Fruit fly (Drosophila melanogaster) whole organism, embryonic: Measurements from ENCODE around the gene Bhmt.

Source experiments
- Adf1 ChIP-seq: fragments of 200-800 bp; sonication (Bioruptor generic); IDR thresholded peaks from 2 replicates; pipeline ENCODE4 v1.3.6; 2022; ENCODE audit warnings: missing biosample characterization, missing genetic modification characterization
- Bgb ChIP-seq: fragments of 200-800 bp; sonication (Bioruptor generic); IDR thresholded peaks from 2 replicates; pipeline ENCODE4 v1.3.6; 2022; ENCODE audit warnings: missing biosample characterization, missing genetic modification characterization; ENCODE audit not compliant: partially characterized antibody
- CG10209 ChIP-seq: fragments of 200-800 bp; sonication (Bioruptor generic); optimal IDR thresholded peaks from 3 replicates; lab custom pipeline; 2017; ENCODE audit warnings: missing biosample characterization, mild to moderate bottlenecking, missing genetic modification characterization, missing genetic modification reagents
- CG10267 ChIP-seq: fragments of 200-800 bp; sonication (Bioruptor generic); optimal IDR thresholded peaks from 2 replicates; lab custom pipeline; 2018; ENCODE audit warnings: missing biosample characterization, mild to moderate bottlenecking, missing genetic modification characterization, moderate library complexity
- CG10274 ChIP-seq: fragments of 200-800 bp; sonication (Bioruptor generic); optimal IDR thresholded peaks from 3 replicates; lab custom pipeline; 2017; ENCODE audit warnings: missing biosample characterization, mild to moderate bottlenecking, missing genetic modification characterization
- CG10565 ChIP-seq: fragments of 200-800 bp; sonication (Bioruptor generic); optimal IDR thresholded peaks from 3 replicates; lab custom pipeline; 2016; ENCODE audit warnings: missing biosample characterization, mild to moderate bottlenecking, missing genetic modification characterization
- CG13894 ChIP-seq: fragments of 200-800 bp; sonication (Bioruptor generic); optimal IDR thresholded peaks from 3 replicates; lab custom pipeline; 2018; ENCODE audit warnings: missing biosample characterization, mild to moderate bottlenecking, missing genetic modification characterization, moderate library complexity
- CG14441 ChIP-seq: fragments of 200-800 bp; sonication (Bioruptor generic); IDR thresholded peaks from 2 replicates; pipeline ENCODE4 v1.3.6; 2022; ENCODE audit warnings: missing biosample characterization, missing genetic modification characterization
- CG14667 ChIP-seq: fragments of 200-800 bp; sonication (Bioruptor generic); IDR thresholded peaks from 2 replicates; pipeline ENCODE4 v1.3.6; 2022; ENCODE audit warnings: missing biosample characterization, missing genetic modification characterization
- CG16813 ChIP-seq: fragments of 200-800 bp; sonication (Bioruptor generic); IDR thresholded peaks from 3 replicates; pipeline ENCODE4 v1.3.6; 2022; ENCODE audit warnings: missing biosample characterization, missing genetic modification characterization; ENCODE audit not compliant: partially characterized antibody
- CG16815 ChIP-seq: fragments of 200-800 bp; sonication (Bioruptor generic); optimal IDR thresholded peaks from 3 replicates; lab custom pipeline; 2017; ENCODE audit warnings: missing biosample characterization, mild to moderate bottlenecking, missing genetic modification characterization
- CG16863 ChIP-seq: fragments of 200-800 bp; sonication (Bioruptor generic); optimal IDR thresholded peaks from 3 replicates; lab custom pipeline; 2016; ENCODE audit warnings: missing biosample characterization, missing genetic modification characterization
- CG17829 ChIP-seq: fragments of 200-800 bp; optimal IDR thresholded peaks from 2 replicates; lab custom pipeline; 2019; ENCODE audit warnings: missing biosample characterization, mild to moderate bottlenecking, missing genetic modification characterization, moderate library complexity
- CG3065 ChIP-seq: fragments of 200-800 bp; sonication (Bioruptor generic); optimal IDR thresholded peaks from 2 replicates; lab custom pipeline; 2016; ENCODE audit warnings: missing biosample characterization, missing genetic modification characterization
- CG32532 ChIP-seq: fragments of 200-800 bp; sonication (Bioruptor generic); IDR thresholded peaks from 2 replicates; pipeline ENCODE4 v1.3.6; 2022; ENCODE audit warnings: missing biosample characterization, missing genetic modification characterization
- CG32772 ChIP-seq: fragments of 200-800 bp; sonication (Bioruptor generic); IDR thresholded peaks from 2 replicates; pipeline ENCODE4 v1.3.6; 2022; ENCODE audit warnings: missing biosample characterization, missing genetic modification characterization
- CG33557 ChIP-seq: fragments of 200-800 bp; sonication (Bioruptor generic); optimal IDR thresholded peaks from 2 replicates; lab custom pipeline; 2019; ENCODE audit warnings: missing biosample characterization, mild to moderate bottlenecking, missing genetic modification characterization, moderate library complexity
- CG6254 ChIP-seq: fragments of 200-800 bp; sonication (Bioruptor generic); optimal IDR thresholded peaks from 3 replicates; lab custom pipeline; 2017; ENCODE audit warnings: mild to moderate bottlenecking, missing biosample characterization, missing genetic modification reagents, missing genetic modification characterization
- CG8281 ChIP-seq: fragments of 200-800 bp; sonication (Bioruptor generic); optimal IDR thresholded peaks from 2 replicates; lab custom pipeline; 2018; ENCODE audit warnings: missing biosample characterization, mild to moderate bottlenecking, missing genetic modification characterization, moderate library complexity
- CG8290 ChIP-seq, 3 experiments: fragments of 200-800 bp; sonication (Bioruptor generic); optimal IDR thresholded peaks; 2 replicates each; lab custom pipeline; 2016 to 2019; ENCODE audit warnings: missing biosample characterization in 3 of 3, missing genetic modification characterization in 3 of 3, mild to moderate bottlenecking in 2 of 3, moderate library complexity in 1 of 3
- Dll ChIP-seq: fragments of 200-800 bp; sonication (Bioruptor generic); IDR thresholded peaks from 4 replicates; pipeline ENCODE4 v1.3.6; 2022; ENCODE audit warnings: missing biosample characterization, missing genetic modification characterization; ENCODE audit not compliant: partially characterized antibody
- Dp ChIP-seq: fragments of 200-800 bp; sonication (Bioruptor generic); optimal IDR thresholded peaks from 2 replicates; lab custom pipeline; 2018; ENCODE audit warnings: missing biosample characterization, mild to moderate bottlenecking, missing genetic modification characterization, moderate library complexity
- E2f1 ChIP-seq: fragments of 200-800 bp; sonication (Bioruptor generic); IDR thresholded peaks from 2 replicates; pipeline ENCODE4 v1.3.6; 2022; ENCODE audit warnings: missing biosample characterization, missing genetic modification characterization
- Hr51 ChIP-seq, 2 experiments: fragments of 200-800 bp; sonication (Bioruptor generic); optimal IDR thresholded peaks; 2 replicates in 1 of 2; 3 replicates in 1 of 2; lab custom pipeline; 2016 to 2018; ENCODE audit warnings: missing biosample characterization in 2 of 2, missing genetic modification characterization in 2 of 2, mild to moderate bottlenecking in 1 of 2, moderate library complexity in 1 of 2
- Lim3 ChIP-seq: fragments of 200-800 bp; sonication (Bioruptor generic); IDR thresholded peaks from 2 replicates; pipeline ENCODE4 v1.3.6; 2022; ENCODE audit warnings: missing biosample characterization, missing genetic modification characterization
- MBD-R2 ChIP-seq: fragments of 200-800 bp; sonication (Bioruptor generic); IDR thresholded peaks from 2 replicates; pipeline ENCODE4 v1.3.6; 2022; ENCODE audit warnings: missing biosample characterization, missing genetic modification characterization
- Mrtf ChIP-seq: fragments of 200-800 bp; sonication (Bioruptor generic); IDR thresholded peaks from 3 replicates; pipeline ENCODE4 v1.3.6; 2022; ENCODE audit warnings: missing biosample characterization, missing genetic modification characterization
- Neu2 ChIP-seq: fragments of 200-800 bp; sonication (Bioruptor generic); optimal IDR thresholded peaks from 3 replicates; lab custom pipeline; 2016; ENCODE audit warnings: missing biosample characterization, missing genetic modification characterization, borderline replicate concordance
- Trl ChIP-seq, 3 experiments: fragments of >200 bp in 2 of 3; fragments of 200-800 bp in 1 of 3; sonication (Bioruptor generic) in 1 of 3; optimal IDR thresholded peaks; 2 replicates in 1 of 3; 3 replicates in 2 of 3; lab custom pipeline; 2016 to 2017; ENCODE audit warnings: missing biosample characterization in 1 of 3, missing genetic modification characterization in 1 of 3
- Xrp1 ChIP-seq: fragments of 200-800 bp; sonication (Bioruptor generic); IDR thresholded peaks from 2 replicates; pipeline ENCODE4 v1.3.6; 2022; ENCODE audit warnings: missing biosample characterization, missing genetic modification characterization
- ac ChIP-seq: fragments of 200-800 bp; sonication (Bioruptor generic); optimal IDR thresholded peaks from 3 replicates; lab custom pipeline; 2017; ENCODE audit warnings: missing biosample characterization, mild to moderate bottlenecking, missing genetic modification characterization
- al ChIP-seq: fragments of 200-800 bp; sonication (Bioruptor generic); IDR thresholded peaks from 2 replicates; pipeline ENCODE4 v1.3.6; 2022; ENCODE audit warnings: missing biosample characterization, missing genetic modification characterization
- cwo ChIP-seq: fragments of 200-800 bp; sonication (Bioruptor generic); optimal IDR thresholded peaks from 3 replicates; lab custom pipeline; 2017; ENCODE audit warnings: missing biosample characterization, missing genetic modification characterization, mild to moderate bottlenecking, moderate library complexity, missing genetic modification reagents
- dimm ChIP-seq: fragments of 200-800 bp; sonication (Bioruptor generic); IDR thresholded peaks from 2 replicates; pipeline ENCODE4 v1.3.6; 2022; ENCODE audit warnings: missing biosample characterization, missing genetic modification characterization
- dm ChIP-seq: fragments of 200-800 bp; sonication (Bioruptor generic); optimal IDR thresholded peaks from 3 replicates; lab custom pipeline; 2016; ENCODE audit warnings: missing biosample characterization, missing genetic modification characterization
- dysf ChIP-seq: fragments of 200-800 bp; sonication (Bioruptor generic); IDR thresholded peaks from 3 replicates; pipeline ENCODE4 v1.3.6; 2022; ENCODE audit warnings: missing biosample characterization, missing genetic modification characterization
- gcm2 ChIP-seq: fragments of 200-800 bp; sonication (Bioruptor generic); optimal IDR thresholded peaks from 2 replicates; lab custom pipeline; 2016; ENCODE audit warnings: missing biosample characterization, missing genetic modification characterization
- gt ChIP-seq: fragments of 200-800 bp; sonication (Bioruptor generic); IDR thresholded peaks from 2 replicates; pipeline ENCODE4 v1.3.6; 2022; ENCODE audit warnings: missing biosample characterization, missing genetic modification characterization
- kni ChIP-seq: fragments of 200-800 bp; sonication (Bioruptor generic); optimal IDR thresholded peaks from 3 replicates; lab custom pipeline; 2017; ENCODE audit warnings: mild to moderate bottlenecking, missing biosample characterization, missing genetic modification reagents, missing genetic modification characterization
- lab ChIP-seq: fragments of 200-800 bp; sonication (Bioruptor generic); optimal IDR thresholded peaks from 3 replicates; lab custom pipeline; 2017; ENCODE audit warnings: missing biosample characterization, missing genetic modification characterization, mild to moderate bottlenecking, moderate library complexity, missing genetic modification reagents
- lmd ChIP-seq: fragments of 200-800 bp; sonication (Bioruptor generic); IDR thresholded peaks from 2 replicates; pipeline ENCODE4 v1.3.6; 2022; ENCODE audit warnings: missing biosample characterization, missing genetic modification characterization
- lov ChIP-seq, 2 experiments: fragments of 200-800 bp in 1 of 2; fragments of >200 bp in 1 of 2; sonication (Bioruptor generic) in 1 of 2; IDR thresholded peaks in 1 of 2; optimal IDR thresholded peaks in 1 of 2; 2 replicates in 1 of 2; 3 replicates in 1 of 2; pipeline versions ENCODE4 v1.3.6 to Lab custom; 2017 to 2022; ENCODE audit warnings: missing biosample characterization in 1 of 2, missing genetic modification characterization in 1 of 2
- oc ChIP-seq: fragments of 200-800 bp; sonication (Bioruptor generic); optimal IDR thresholded peaks from 2 replicates; lab custom pipeline; 2018; ENCODE audit warnings: missing biosample characterization, mild to moderate bottlenecking, missing genetic modification characterization, moderate library complexity
- pnt ChIP-seq: fragments of 200-800 bp; sonication (Bioruptor generic); optimal IDR thresholded peaks from 3 replicates; lab custom pipeline; 2016; ENCODE audit warnings: missing biosample characterization, missing genetic modification characterization
- run ChIP-seq: fragments of 200-800 bp; sonication (Bioruptor generic); optimal IDR thresholded peaks from 3 replicates; lab custom pipeline; 2018; ENCODE audit warnings: missing biosample characterization, mild to moderate bottlenecking, missing genetic modification characterization
- ttk ChIP-seq: fragments of 200-800 bp; sonication (Bioruptor generic); IDR thresholded peaks from 2 replicates; pipeline ENCODE4 v2.1.2; 2022; ENCODE audit warnings: missing biosample characterization, missing genetic modification characterization
- wor ChIP-seq: fragments of 200-800 bp; sonication (Bioruptor generic); IDR thresholded peaks from 2 replicates; pipeline ENCODE4 v1.3.6; 2022; ENCODE audit warnings: missing biosample characterization, missing genetic modification characterization
- zen2 ChIP-seq: fragments of 200-800 bp; sonication (Bioruptor generic); IDR thresholded peaks from 3 replicates; pipeline ENCODE4 v1.3.6; 2022; ENCODE audit warnings: missing biosample characterization, missing genetic modification characterization; ENCODE audit not compliant: partially characterized antibody
- zf30C ChIP-seq: fragments of 200-800 bp; sonication (Bioruptor generic); optimal IDR thresholded peaks from 3 replicates; lab custom pipeline; 2018; ENCODE audit warnings: missing biosample characterization, mild to moderate bottlenecking, missing genetic modification characterization

The Bhmt gene

dm6 chr2L:18921246-18921645, 35.9 kb downstream of the Bhmt start (continued):
- TF ChIP-seq CG14441 (GFP tag; lab: Robert Waterston, UW) (no peak), dimm (no peak), Bgb (GFP tag; lab: Robert Waterston, UW) (no peak), wor (GFP tag; lab: Robert Waterston, UW) (no peak), Xrp1 (GFP tag; lab: Robert Waterston, UW) (peak; percentile 75), ttk (GFP tag; lab: Robert Waterston, UW) (no peak), cwo (GFP tag; lab: Kevin White, UChicago) (no peak), gt (GFP tag; lab: Robert Waterston, UW) (no peak), CG32772 (GFP tag; lab: Robert Waterston, UW) (peak; percentile 43), gcm2 (GFP tag; lab: Kevin White, UChicago) (no peak), Mrtf (GFP tag; lab: Robert Waterston, UW) (no peak), Lim3 (no peak), MBD-R2 (GFP tag; lab: Robert Waterston, UW) (no peak), lab (no peak), Dll (no peak), CG6254 (peak; percentile 57), CG32532 (GFP tag; lab: Robert Waterston, UW) (no peak), ac (GFP tag; lab: Kevin White, UChicago) (peak; percentile 54), Neu2 (GFP tag; lab: Kevin White, UChicago) (no peak), E2f1 (GFP tag; lab: Robert Waterston, UW) (no peak), zen2 (no peak), CG16863 (GFP tag; lab: Kevin White, UChicago) (peak; percentile 37), lov (optimal IDR thresholded peaks at IDR 0.05; lab: Kevin White, UChicago) (no peak), lov (GFP tag; IDR thresholded peaks at IDR 0.05; lab: Robert Waterston, UW) (0 out of 3 replicates have a peak, but pooled peaks have one; percentile 54), run (tag; lab: Kevin White, UChicago) (no peak), CG8290 (GFP tag; optimal IDR thresholded peaks at IDR 0.05; lab: Kevin White, UChicago) (no peak), CG8290 (tag; optimal IDR thresholded peaks at IDR 0.05; lab: Kevin White, UChicago) (no peak), pnt (GFP tag; lab: Kevin White, UChicago) (peak; percentile 42), Trl (optimal IDR thresholded peaks at IDR 0.05; lab: Kevin White, UChicago) (no peak), Trl (GFP tag; optimal IDR thresholded peaks at IDR 0.05; lab: Kevin White, UChicago) (peak; percentile 34), dm (GFP tag; lab: Kevin White, UChicago) (no peak), CG10209 (peak; percentile 53), CG13894 (tag; lab: Kevin White, UChicago) (no peak), lmd (GFP tag; lab: Robert Waterston, UW) (peak; percentile 41; the same call in 1 of the 2 replicates), dysf (GFP tag; lab: Robert Waterston, UW) (0 out of 3 replicates have a peak, but pooled peaks have one; percentile 35), CG10274 (no peak), CG16813 (GFP tag; lab: Robert Waterston, UW) (no peak), Adf1 (GFP tag; lab: Robert Waterston, UW) (no peak), al (no peak), CG33557 (GFP tag; lab: Kevin White, UChicago) (peak; percentile 48), CG10565 (GFP tag; lab: Kevin White, UChicago) (no peak), CG8281 (peak; percentile 8), CG16815 (GFP tag; lab: Kevin White, UChicago) (peak; percentile 33), kni (GFP tag; lab: Kevin White, UChicago) (no peak), Hr51 (GFP tag; optimal IDR thresholded peaks at IDR 0.05; lab: Kevin White, UChicago) (peak; percentile 4 to 34), CG10267 (tag; lab: Kevin White, UChicago) (peak; percentile 76), oc (peak; percentile 47), CG17829 (tag; lab: Kevin White, UChicago) (peak; percentile 74), CG14667 (GFP tag; lab: Robert Waterston, UW) (no peak), Dp (no peak), CG3065 (GFP tag; lab: Kevin White, UChicago) (no peak), zf30C (GFP tag; lab: Kevin White, UChicago) (peak; percentile 78)
